Fruit fly (Drosophila melanogaster): ENCODE measurements around the gene CG6154.

CG6154 gene

DNA sequence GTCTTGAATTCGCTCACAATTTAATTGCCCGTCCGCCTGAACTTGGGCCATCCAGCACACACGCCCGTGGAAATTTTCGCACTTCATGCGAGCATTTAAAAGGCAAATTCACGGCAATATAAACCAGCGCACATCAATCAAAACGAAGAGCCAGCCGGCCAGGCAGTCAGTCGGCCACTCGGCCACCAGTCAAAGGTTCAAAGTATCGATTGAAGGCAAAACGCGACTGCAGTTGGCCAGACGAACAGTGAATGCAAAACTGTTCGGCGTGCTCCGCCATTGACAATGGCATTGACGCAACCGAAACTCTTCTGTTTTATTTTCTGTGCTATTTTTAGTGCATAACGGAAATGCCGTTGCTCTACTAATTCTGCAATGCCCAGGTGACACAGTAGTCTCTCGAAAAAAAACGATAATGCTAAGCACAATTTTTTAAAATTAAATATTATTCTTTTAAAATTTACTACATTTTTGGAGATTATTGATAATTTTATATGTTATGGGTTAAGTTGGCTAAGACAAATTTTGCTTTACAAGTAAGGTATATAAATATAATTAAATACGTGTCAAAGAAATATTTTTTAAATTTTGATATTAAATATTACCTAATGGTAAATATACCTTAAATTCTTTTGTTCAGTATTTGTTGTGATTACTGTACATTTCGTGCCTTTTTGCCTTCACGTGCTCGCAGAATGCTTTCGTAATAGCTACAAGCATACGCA, 14.5 kb upstream of the CG6154 start (continued):
- TF ChIP-seq D19B (GFP tag; optimal IDR thresholded peaks at IDR 0.05) (no peak), fd96Cb (tag; optimal IDR thresholded peaks at IDR 0.05) (no peak), CG6854 (GFP tag; optimal IDR thresholded peaks at IDR 0.05) (no peak), CG3847 (GFP tag; IDR thresholded peaks at IDR 0.05) (no peak), nau (GFP tag; optimal IDR thresholded peaks at IDR 0.05) (no peak), CG15479 (GFP tag; optimal IDR thresholded peaks at IDR 0.05) (no peak), h (optimal IDR thresholded peaks at IDR 0.05) (no peak), org-1 (GFP tag; optimal IDR thresholded peaks at IDR 0.05) (no peak), lbe (GFP tag; optimal IDR thresholded peaks at IDR 0.05) (no peak), CG6175 (GFP tag; IDR thresholded peaks at IDR 0.05) (no peak), Dip2 (GFP tag; IDR thresholded peaks at IDR 0.05) (no peak), Asciz (GFP tag; optimal IDR thresholded peaks at IDR 0.05) (no peak), Abd-B (GFP tag; optimal IDR thresholded peaks at IDR 0.05) (no peak), sna (GFP tag; IDR thresholded peaks at IDR 0.05; ENCODE audit: partially characterized antibody) (no peak), ind (GFP tag; optimal IDR thresholded peaks at IDR 0.05) (no peak), dan (GFP tag; IDR thresholded peaks at IDR 0.05) (no peak), CG13624 (GFP tag; optimal IDR thresholded peaks at IDR 0.05) (no peak), CG4617 (GFP tag; optimal IDR thresholded peaks at IDR 0.05; ENCODE audit: borderline replicate concordance) (no peak), CG18599 (GFP tag; optimal IDR thresholded peaks at IDR 0.05) (peak; percentile 26), mirr (GFP tag; optimal IDR thresholded peaks at IDR 0.05) (no peak), CG10366 (GFP tag; IDR thresholded peaks at IDR 0.05) (no peak), Trl (optimal IDR thresholded peaks at IDR 0.05) (no peak), Trl (GFP tag; optimal IDR thresholded peaks at IDR 0.05) (no peak), onecut (GFP tag; IDR thresholded peaks at IDR 0.05) (no peak; the same call in 1 of the 2 replicates), H15 (GFP tag; IDR thresholded peaks at IDR 0.05) (no peak), CHES-1-like (GFP tag; optimal IDR thresholded peaks at IDR 0.05) (no peak), ftz-f1 (GFP tag; optimal IDR thresholded peaks at IDR 0.05) (no peak), al (GFP tag; IDR thresholded peaks at IDR 0.05) (no peak), Gug (GFP tag; IDR thresholded peaks at IDR 0.05) (no peak), CG2712 (tag; optimal IDR thresholded peaks at IDR 0.05) (no peak), CG2678 (tag; optimal IDR thresholded peaks at IDR 0.05) (peak; percentile 64), Ets97D (GFP tag; optimal IDR thresholded peaks at IDR 0.05) (no peak), CG10431 (GFP tag; optimal IDR thresholded peaks at IDR 0.05) (no peak), CG7963 (GFP tag; IDR thresholded peaks at IDR 0.05; ENCODE audit: partially characterized antibody) (peak; percentile 24; the same call in 1 of the 3 replicates), fd64A (GFP tag; optimal IDR thresholded peaks at IDR 0.05) (no peak), CG4424 (GFP tag; optimal IDR thresholded peaks at IDR 0.05) (no peak), inv (GFP tag; IDR thresholded peaks at IDR 0.05; ENCODE audit: partially characterized antibody) (no peak), Six4 (GFP tag; optimal IDR thresholded peaks at IDR 0.05) (no peak), Chrac-16 (GFP tag; optimal IDR thresholded peaks at IDR 0.05) (no peak), ash1 (GFP tag; optimal IDR thresholded peaks at IDR 0.05) (no peak), Blimp-1 (GFP tag; optimal IDR thresholded peaks at IDR 0.05) (peak; percentile 33), Dfd (GFP tag; optimal IDR thresholded peaks at IDR 0.05) (no peak), CoRest (tag; optimal IDR thresholded peaks at IDR 0.05) (no peak), bigmax (GFP tag; optimal IDR thresholded peaks at IDR 0.05) (no peak), Elba2 (GFP tag; optimal IDR thresholded peaks at IDR 0.05) (no peak), phol (tag; optimal IDR thresholded peaks at IDR 0.05) (peak; percentile 18), Rfx (GFP tag; IDR thresholded peaks at IDR 0.05) (0 out of 2 replicates have a peak, but pooled peaks have one; percentile 16), CG12236 (GFP tag; optimal IDR thresholded peaks at IDR 0.05) (no peak), fru (optimal IDR thresholded peaks at IDR 0.05) (no peak), ken (GFP tag; IDR thresholded peaks at IDR 0.05) (no peak), bab2 (GFP tag; optimal IDR thresholded peaks at IDR 0.05) (no peak)

Data from whole organism, embryonic.